Fruit fly (Drosophila melanogaster): Measurements from ENCODE around the gene Adk2.

DNA sequence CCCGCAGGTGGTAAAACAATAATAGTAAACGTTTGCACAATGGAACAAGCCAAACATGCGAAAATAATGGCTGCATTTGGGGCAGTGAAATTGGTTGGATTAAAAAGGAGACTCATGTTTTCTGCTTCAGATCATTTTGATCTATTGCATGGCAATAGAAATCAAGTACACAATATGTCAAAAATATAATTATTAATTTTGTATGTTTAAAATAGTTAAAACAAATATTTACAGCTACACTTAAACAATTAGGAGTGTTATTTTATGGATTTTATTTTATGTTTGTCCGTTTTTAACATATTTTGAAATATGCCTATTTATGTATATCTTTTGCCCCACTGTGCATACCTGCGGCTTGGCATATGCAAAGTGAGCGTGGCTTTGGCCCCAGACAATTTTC lies 43.7 kb upstream of the Adk2 start:
- no peak for TF ChIP-seq CTCF (optimal IDR thresholded peaks at IDR 0.05)
- TF ChIP-seq CG8478 (optimal IDR thresholded peaks at IDR 0.05), result no peak
